Worm (Caenorhabditis elegans): ENCODE measurements around the gene srh-67.

Gene srh-67

DNA sequence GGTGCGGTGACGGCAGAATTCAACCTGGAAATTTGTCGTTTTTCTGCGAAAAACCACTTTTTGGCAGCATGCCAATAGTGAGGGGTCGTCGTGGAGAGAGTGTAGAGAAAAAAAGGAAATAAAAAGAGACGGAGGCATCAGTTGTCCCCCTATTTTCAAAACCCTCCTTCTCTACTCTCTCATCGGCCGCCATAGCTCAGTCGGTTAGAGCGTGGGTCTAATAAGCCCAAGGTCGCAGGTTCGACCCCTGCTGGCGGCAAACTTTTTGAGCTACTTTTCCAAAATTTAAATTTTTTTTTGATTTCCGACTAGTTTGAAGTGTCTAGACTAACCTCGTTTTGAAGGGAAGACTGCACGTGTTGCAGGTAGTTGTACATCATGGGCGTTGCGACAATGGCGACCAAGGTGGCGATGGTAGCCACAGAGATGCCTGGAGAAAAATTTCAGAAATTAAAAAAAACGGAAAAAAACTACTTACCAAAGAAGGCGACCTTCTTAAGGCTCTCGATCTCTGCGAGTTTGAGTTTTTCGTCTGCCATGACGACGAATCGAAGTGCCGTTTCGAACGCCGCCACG lies 14.1 kb upstream of the srh-67 start, which contains the start of gene col-85 (continued):
- peak; percentile 92 for TF ChIP-seq pbrm-1 (GFP tag; IDR thresholded peaks at IDR 0.05)
- TF ChIP-seq lag-1 (GFP tag; IDR thresholded peaks at IDR 0.05) = no peak
- TF ChIP-seq rec-8 (tag; optimal IDR thresholded peaks at IDR 0.05) = peak; percentile 76 to 91

- TF ChIP-seq bed-1 (GFP tag; IDR thresholded peaks at IDR 0.05) = no peak
- no peak for TF ChIP-seq sdz-38 (tag; optimal IDR thresholded peaks at IDR 0.05)
- TF ChIP-seq F10E7.11 (tag; optimal IDR thresholded peaks at IDR 0.05) = no peak
- TF ChIP-seq C06A6.2 (GFP tag; conservative IDR thresholded peaks at IDR 0.05) = no peak
- no peak for TF ChIP-seq hmg-1.2 (GFP tag; IDR thresholded peaks at IDR 0.05)
- TF ChIP-seq somi-1 (GFP tag; optimal IDR thresholded peaks at IDR 0.05) = no peak
- no peak for TF ChIP-seq let-526 (GFP tag; IDR thresholded peaks at IDR 0.05)
- TF ChIP-seq aptf-2 (GFP tag; conservative IDR thresholded peaks at IDR 0.05) = no peak
- TF ChIP-seq snpc-4 (GFP tag; optimal IDR thresholded peaks at IDR 0.05) = no peak
- no peak for TF ChIP-seq snpc-4 (tag; optimal IDR thresholded peaks at IDR 0.05)
- no peak for TF ChIP-seq lin-35 (GFP tag; optimal IDR thresholded peaks at IDR 0.05)
- TF ChIP-seq B0019.2 (GFP tag; conservative IDR thresholded peaks at IDR 0.05) = no peak
- no peak for TF ChIP-seq F23B12.7 (tag; optimal IDR thresholded peaks at IDR 0.05; ENCODE audit: insufficient read depth)
- TF ChIP-seq ceh-79 (tag; optimal IDR thresholded peaks at IDR 0.05) = no peak
- TF ChIP-seq egl-18 (GFP tag; IDR thresholded peaks at IDR 0.05) = no peak
- TF ChIP-seq efl-1 (GFP tag; optimal IDR thresholded peaks at IDR 0.05) = no peak
- TF ChIP-seq him-1 (tag; optimal IDR thresholded peaks at IDR 0.05) = no peak
- TF ChIP-seq ccch-3 (GFP tag; optimal IDR thresholded peaks at IDR 0.05) = no peak
- TF ChIP-seq tbx-9 (tag; optimal IDR thresholded peaks at IDR 0.05; ENCODE audit: borderline replicate concordance) = no peak
Measured at ce11 chrII:12496981-12497380, 11.8 kb upstream of the srh-67 start, which contains the start of gene T21B4.3. TSS of gene T21B4.3 (minus strand) at chrII:12497081.

DNA sequence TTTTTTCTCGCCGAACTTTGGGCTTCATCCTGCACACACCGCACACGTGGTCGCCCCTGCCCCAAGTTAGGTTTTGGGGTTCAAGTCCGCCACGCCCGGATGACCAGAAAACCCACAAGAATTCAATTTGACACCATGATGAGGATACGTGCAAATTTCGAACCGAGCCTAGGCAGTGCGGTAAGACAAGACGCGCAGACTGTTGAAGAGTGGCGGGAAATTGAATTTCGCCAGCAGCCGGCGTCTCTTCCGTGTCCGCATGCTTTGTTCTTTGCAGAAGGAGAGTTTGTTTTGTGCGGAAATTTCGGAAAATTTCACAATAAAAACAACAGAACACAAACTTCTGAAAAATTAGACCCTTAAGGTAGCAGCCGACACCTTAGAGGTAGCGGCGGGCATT lies 8.8 kb upstream of the srh-67 start:
- TF ChIP-seq mcd-1 (GFP tag; IDR thresholded peaks at IDR 0.05) = no peak
- no peak for TF ChIP-seq F49E8.2 (tag; optimal IDR thresholded peaks at IDR 0.05; ENCODE audit: insufficient read depth)
- TF ChIP-seq zfh-2 (GFP tag; conservative IDR thresholded peaks at IDR 0.05) = peak; percentile 42; the same call in 1 of the 2 replicates

DNA sequence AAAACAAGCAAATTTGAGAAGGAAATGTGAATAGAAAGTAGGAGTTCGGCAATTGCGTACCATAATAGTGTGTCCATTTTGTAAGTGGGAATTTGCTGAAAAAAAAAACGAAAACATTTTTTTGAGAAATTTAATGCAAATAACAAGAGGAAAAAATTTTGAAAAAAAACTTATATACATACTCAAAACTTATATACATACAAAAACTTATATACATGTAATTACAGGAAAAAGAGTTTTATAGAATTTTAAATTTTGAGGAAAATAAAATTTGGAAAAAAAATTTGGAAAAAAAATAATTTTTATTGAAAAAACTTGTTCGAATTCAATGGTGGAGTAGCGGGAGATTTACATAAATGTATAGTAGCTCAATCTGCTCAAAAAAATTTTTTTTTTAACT lies 6.0 kb upstream of the srh-67 start, which contains the start of gene ador-1:
Gene ador-1, minus strand, starts transcription at position 101 of the 400 bp plus-strand sequence.
- TF ChIP-seq sptf-2 (GFP tag; optimal IDR thresholded peaks at IDR 0.05) = no peak
- no peak for TF ChIP-seq mel-28 (tag; optimal IDR thresholded peaks at IDR 0.05; ENCODE audit: borderline replicate concordance)
- no peak for TF ChIP-seq pha-4 (tag; optimal IDR thresholded peaks at IDR 0.05)
- TF ChIP-seq attf-3 (GFP tag; conservative IDR thresholded peaks at IDR 0.05) = no peak
- no peak for TF ChIP-seq dox-1 (GFP tag; IDR thresholded peaks at IDR 0.05)
- no peak for TF ChIP-seq Y53G8AR.9 (GFP tag; conservative IDR thresholded peaks at IDR 0.05)
- TF ChIP-seq nfya-1 (tag; optimal IDR thresholded peaks at IDR 0.05; ENCODE audit: borderline replicate concordance, insufficient read depth) = no peak

DNA sequence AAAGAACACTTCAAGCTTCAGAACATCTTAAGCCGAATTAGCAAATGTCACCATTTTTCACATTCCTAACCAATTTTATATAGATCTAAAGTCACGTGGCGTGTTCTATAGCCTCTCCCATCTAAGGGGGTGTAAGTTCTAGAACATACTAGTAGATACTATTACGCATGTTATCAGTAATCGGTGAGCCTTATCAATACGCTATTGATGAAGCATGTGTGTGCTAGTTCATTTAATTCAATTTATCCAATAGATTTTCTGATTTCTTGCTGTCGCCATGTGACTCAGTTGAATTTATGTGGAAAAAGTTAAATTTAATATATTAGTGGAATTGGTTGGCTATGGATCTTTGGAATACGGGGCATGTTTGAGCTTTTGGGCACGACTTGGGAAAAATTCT lies 2.2 kb upstream of the srh-67 start:
- no peak for TF ChIP-seq F55B11.4 (tag; optimal IDR thresholded peaks at IDR 0.05; ENCODE audit: borderline replicate concordance, insufficient read depth)
- TF ChIP-seq repo-1 (tag; optimal IDR thresholded peaks at IDR 0.05) = no peak
- TF ChIP-seq nfya-1 (tag; optimal IDR thresholded peaks at IDR 0.05; ENCODE audit: borderline replicate concordance, insufficient read depth) = no peak
- no peak for TF ChIP-seq Y53G8AR.9 (GFP tag; conservative IDR thresholded peaks at IDR 0.05)
- TF ChIP-seq F10E7.11 (tag; optimal IDR thresholded peaks at IDR 0.05) = no peak
- no peak for TF ChIP-seq ztf-22 (GFP tag; optimal IDR thresholded peaks at IDR 0.05)
- TF ChIP-seq dpl-1 (GFP tag; optimal IDR thresholded peaks at IDR 0.05) = no peak
- TF ChIP-seq Y53F4B.3 (GFP tag; IDR thresholded peaks at IDR 0.05) = no peak
- no peak for TF ChIP-seq efl-1 (GFP tag; optimal IDR thresholded peaks at IDR 0.05)
- TF ChIP-seq nhr-90 (tag; optimal IDR thresholded peaks at IDR 0.05) = no peak
- TF ChIP-seq pbrm-1 (GFP tag; IDR thresholded peaks at IDR 0.05) = no peak
- no peak for TF ChIP-seq Y67H2A.10 (GFP tag; conservative IDR thresholded peaks at IDR 0.05)
- no peak for TF ChIP-seq C06A6.2 (GFP tag; conservative IDR thresholded peaks at IDR 0.05)
- no peak for TF ChIP-seq tbx-9 (tag; optimal IDR thresholded peaks at IDR 0.05; ENCODE audit: borderline replicate concordance)
- no peak for TF ChIP-seq sptf-2 (GFP tag; optimal IDR thresholded peaks at IDR 0.05)
- no peak for TF ChIP-seq tlf-1 (GFP tag; optimal IDR thresholded peaks at IDR 0.05)
- TF ChIP-seq dpff-1 (tag; optimal IDR thresholded peaks at IDR 0.05) = no peak
